Worm (Caenorhabditis elegans) whole organism, young adult: Measurements from ENCODE around the gene epg-3.

Experiments used
- C17E4.6 ChIP-seq: fragments of 200-800 bp; sonication (Bioruptor generic); IDR thresholded peaks from 2 replicates; pipeline ENCODE4 v1.3.6; 2022; ENCODE audit warnings: missing genetic modification reagents, missing genetic modification characterization, missing compliant biosample characterization
- ama-1 ChIP-seq, 3 experiments: fragments of 150-350 bp in 1 of 3; sonication (generic microtip) in 2 of 3; optimal IDR thresholded peaks; 2 replicates each; lab custom pipeline; 2014 to 2018; ENCODE audit warnings: missing biosample characterization in 2 of 3, missing genetic modification characterization in 2 of 3, missing genetic modification reagents in 2 of 3
- aptf-2 ChIP-seq: fragments of 200-800 bp; sonication (Bioruptor generic); conservative IDR thresholded peaks from 2 replicates; pipeline ENCODE4 v1.3.6; 2022; ENCODE audit warnings: missing genetic modification reagents, missing genetic modification characterization, missing compliant biosample characterization
- attf-5 ChIP-seq: fragments of 200-800 bp; sonication (Bioruptor generic); optimal IDR thresholded peaks from 2 replicates; lab custom pipeline; 2018; ENCODE audit warnings: mild to moderate bottlenecking, missing genetic modification characterization, missing compliant biosample characterization
- attf-6 ChIP-seq: fragments of 200-800 bp; sonication (Bioruptor generic); IDR thresholded peaks from 2 replicates; pipeline ENCODE4 v1.3.6; 2022; ENCODE audit warnings: missing genetic modification reagents, missing genetic modification characterization, missing compliant biosample characterization
- ceh-79 ChIP-seq: sonication (generic microtip); optimal IDR thresholded peaks from 2 replicates; lab custom pipeline; 2017; ENCODE audit warnings: mild to moderate bottlenecking, missing genetic modification characterization, missing compliant biosample characterization
- fkh-3 ChIP-seq: sonication (generic microtip); optimal IDR thresholded peaks from 2 replicates; lab custom pipeline; 2016; ENCODE audit warnings: mild to moderate bottlenecking, missing genetic modification characterization, missing compliant biosample characterization
- lsl-1 ChIP-seq: fragments of 200-800 bp; sonication (Bioruptor generic); optimal IDR thresholded peaks from 2 replicates; lab custom pipeline; 2018; ENCODE audit warnings: mild to moderate bottlenecking, missing genetic modification characterization, moderate library complexity, missing compliant biosample characterization
- nfya-2 ChIP-seq: fragments of 200-800 bp; sonication (Bioruptor generic); IDR thresholded peaks from 2 replicates; pipeline ENCODE4 v1.3.6; 2022; ENCODE audit warnings: missing genetic modification reagents, missing genetic modification characterization, missing compliant biosample characterization
- pha-4 ChIP-seq: fragments of 150-350 bp; sonication (generic microtip); optimal IDR thresholded peaks from 2 replicates; lab custom pipeline; 2014; ENCODE audit warnings: missing biosample characterization, missing genetic modification reagents, missing genetic modification characterization

DNA sequence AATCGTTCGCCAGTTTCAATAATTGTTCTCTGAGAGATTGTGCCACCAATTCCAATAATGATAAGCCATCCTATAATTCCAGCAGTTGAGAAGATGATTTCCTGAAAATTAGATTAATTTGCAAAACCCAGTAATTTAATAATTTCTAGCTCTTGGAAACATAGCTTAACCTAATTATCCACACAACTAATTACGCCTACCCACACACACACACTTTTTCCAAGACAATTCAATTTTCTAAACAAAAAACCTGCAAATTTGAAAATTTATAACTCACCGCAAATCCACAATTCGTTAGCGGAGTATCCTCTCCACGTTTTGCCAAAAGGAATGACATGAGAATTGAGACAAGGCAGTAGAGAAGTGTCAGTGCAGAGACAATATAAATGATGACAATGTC, 18.1 kb upstream of the epg-3 start:
- TF ChIP-seq attf-5 (no peak), aptf-2 (GFP tag; lab: Robert Waterston, UW) (no peak), fkh-3 (tag; lab: Kevin White, UChicago) (no peak), C17E4.6 (GFP tag; lab: Robert Waterston, UW) (no peak), pha-4 (no peak), ceh-79 (tag; lab: Kevin White, UChicago) (no peak), nfya-2 (GFP tag; lab: Robert Waterston, UW) (no peak), lsl-1 (GFP tag; lab: Kevin White, UChicago) (no peak), ama-1 (optimal IDR thresholded peaks at IDR 0.05; lab: Kevin White, UChicago) (no peak), ama-1 (GFP tag; optimal IDR thresholded peaks at IDR 0.05; lab: Kevin White, UChicago) (no peak), attf-6 (GFP tag; lab: Robert Waterston, UW) (no peak)
